Worm (Caenorhabditis elegans) whole organism, L4 larva: Measurements from ENCODE around the gene aex-2.

Experiments used
- D1046.2 ChIP-seq: fragments of 200-800 bp; sonication (Bioruptor generic); IDR thresholded peaks from 2 replicates; pipeline ENCODE4 v1.3.6; 2022; ENCODE audit warnings: missing genetic modification characterization, missing compliant biosample characterization
- F10B5.3 ChIP-seq: sonication (generic microtip); optimal IDR thresholded peaks from 2 replicates; lab custom pipeline; 2016; ENCODE audit warnings: mild to moderate bottlenecking, missing genetic modification characterization, missing compliant biosample characterization
- F26F4.8 ChIP-seq: fragments of 200-800 bp; sonication (Bioruptor generic); conservative IDR thresholded peaks from 2 replicates; pipeline ENCODE4 v1.3.6; 2022; ENCODE audit warnings: missing genetic modification characterization, missing compliant biosample characterization
- R02D3.7 ChIP-seq: fragments of 150-350 bp; sonication (generic microtip); optimal IDR thresholded peaks from 3 replicates; lab custom pipeline; 2014; ENCODE audit warnings: missing biosample characterization, missing genetic modification characterization
- Y5F2A.4 ChIP-seq: fragments of 200-800 bp; sonication (Bioruptor generic); optimal IDR thresholded peaks from 2 replicates; lab custom pipeline; 2018; ENCODE audit warnings: mild to moderate bottlenecking, missing genetic modification characterization, missing compliant biosample characterization
- Y75B8A.6 ChIP-seq: fragments of 200-800 bp; sonication (Bioruptor generic); IDR thresholded peaks from 2 replicates; pipeline ENCODE4 v1.3.6; 2022; ENCODE audit warnings: missing genetic modification reagents, missing genetic modification characterization, missing compliant biosample characterization
- ZK337.2 ChIP-seq: fragments of 200-800 bp; sonication (Bioruptor generic); IDR thresholded peaks from 2 replicates; pipeline ENCODE4 v1.3.6; 2022; ENCODE audit warnings: missing genetic modification reagents, missing genetic modification characterization, missing compliant biosample characterization
- ZK546.5 ChIP-seq, 2 experiments: sonication (generic microtip); optimal IDR thresholded peaks; 2 replicates each; lab custom pipeline; 2017; ENCODE audit warnings: missing biosample characterization in 2 of 2, missing genetic modification characterization in 2 of 2
- aha-1 ChIP-seq: fragments of 150-350 bp; peaks from one replicate; lab custom pipeline; 2014; ENCODE audit warnings: missing biosample characterization, missing genetic modification characterization
- ceh-20 ChIP-seq: fragments of 200-800 bp; sonication (Bioruptor generic); IDR thresholded peaks from 2 replicates; pipeline ENCODE4 v1.3.6; 2022; ENCODE audit warnings: missing genetic modification reagents, missing genetic modification characterization, missing compliant biosample characterization
- ceh-32 ChIP-seq: sonication (generic microtip); optimal IDR thresholded peaks from 2 replicates; lab custom pipeline; 2016; ENCODE audit warnings: mild to moderate bottlenecking, missing genetic modification characterization, missing compliant biosample characterization; ENCODE audit not compliant: poor library complexity
- ctbp-1 ChIP-seq: fragments of 200-800 bp; sonication (Bioruptor generic); IDR thresholded peaks from 2 replicates; pipeline ENCODE4 v1.3.6; 2022; ENCODE audit warnings: missing genetic modification reagents, missing genetic modification characterization, missing compliant biosample characterization
- daf-16 ChIP-seq, 3 experiments: sonication (generic microtip); optimal IDR thresholded peaks; 2 replicates each; lab custom pipeline; 2016 to 2017; ENCODE audit warnings: missing genetic modification characterization in 3 of 3, missing genetic modification reagents in 3 of 3, mild to moderate bottlenecking in 2 of 3, missing compliant biosample characterization in 2 of 3, missing biosample characterization in 1 of 3, moderate library complexity in 1 of 3
- dmd-6 ChIP-seq: fragments of 200-800 bp; sonication (Bioruptor generic); IDR thresholded peaks from 2 replicates; pipeline ENCODE4 v1.3.6; 2022; ENCODE audit warnings: missing genetic modification reagents, missing genetic modification characterization, missing compliant biosample characterization
- dpl-1 ChIP-seq: fragments of 150-350 bp; optimal IDR thresholded peaks from 2 replicates; lab custom pipeline; 2014; ENCODE audit warnings: missing biosample characterization, missing genetic modification reagents, missing genetic modification characterization
- dve-1 ChIP-seq: sonication (generic microtip); optimal IDR thresholded peaks from 2 replicates; lab custom pipeline; 2017; ENCODE audit warnings: antibody characterized with exemption, mild to moderate bottlenecking, missing genetic modification characterization, missing compliant biosample characterization; ENCODE audit not compliant: insufficient read depth
- hlh-11 ChIP-seq: fragments of 200-800 bp; sonication (Bioruptor generic); optimal IDR thresholded peaks from 2 replicates; lab custom pipeline; 2018; ENCODE audit warnings: mild to moderate bottlenecking, missing genetic modification characterization, missing compliant biosample characterization
- hlh-30 ChIP-seq: sonication (generic microtip); optimal IDR thresholded peaks from 2 replicates; lab custom pipeline; 2017; ENCODE audit warnings: antibody characterized with exemption, mild to moderate bottlenecking, missing genetic modification characterization, missing compliant biosample characterization; ENCODE audit not compliant: insufficient read depth
- lin-39 ChIP-seq: fragments of 150-350 bp; optimal IDR thresholded peaks from 2 replicates; lab custom pipeline; 2014; ENCODE audit warnings: missing biosample characterization, missing genetic modification reagents, missing genetic modification characterization
- nhr-10 ChIP-seq: fragments of 150-350 bp; optimal IDR thresholded peaks from 2 replicates; lab custom pipeline; 2014; ENCODE audit warnings: missing biosample characterization, missing genetic modification characterization
- nhr-102 ChIP-seq: sonication (generic microtip); optimal IDR thresholded peaks from 2 replicates; lab custom pipeline; 2016; ENCODE audit warnings: mild to moderate bottlenecking, missing genetic modification characterization, moderate library complexity, missing compliant biosample characterization
- nhr-28 ChIP-seq: fragments of 150-350 bp; optimal IDR thresholded peaks from 2 replicates; lab custom pipeline; 2014; ENCODE audit warnings: missing biosample characterization, missing genetic modification characterization
- nhr-77 ChIP-seq: fragments of 150-350 bp; optimal IDR thresholded peaks from 2 replicates; lab custom pipeline; 2014; ENCODE audit warnings: missing biosample characterization, missing genetic modification characterization
- pha-4 ChIP-seq, 2 experiments: fragments of 150-350 bp in 1 of 2; fragments of 200-800 bp in 1 of 2; sonication (Bioruptor generic) in 1 of 2; IDR thresholded peaks in 1 of 2; optimal IDR thresholded peaks in 1 of 2; 2 replicates each; pipeline versions ENCODE4 v1.3.6 to Lab custom; 2014 to 2022; ENCODE audit warnings: missing genetic modification characterization in 2 of 2, missing genetic modification reagents in 2 of 2, missing biosample characterization in 1 of 2, missing compliant biosample characterization in 1 of 2
- php-3 ChIP-seq: fragments of 200-800 bp; sonication (Bioruptor generic); IDR thresholded peaks from 2 replicates; pipeline ENCODE4 v1.3.6; 2022; ENCODE audit warnings: missing genetic modification reagents, missing genetic modification characterization, missing compliant biosample characterization
- pqm-1 ChIP-seq: sonication (generic microtip); optimal IDR thresholded peaks from 2 replicates; lab custom pipeline; 2017; ENCODE audit warnings: missing biosample characterization, missing genetic modification characterization
- rbr-2 ChIP-seq: sonication (generic microtip); optimal IDR thresholded peaks from 2 replicates; lab custom pipeline; 2016; ENCODE audit warnings: missing genotype, missing genetic modification characterization, missing compliant biosample characterization
- snpc-4 ChIP-seq: fragments of 150-350 bp; optimal IDR thresholded peaks from 2 replicates; lab custom pipeline; 2014; ENCODE audit warnings: missing biosample characterization, missing genetic modification characterization
- tag-97 ChIP-seq: fragments of 200-800 bp; sonication (Bioruptor generic); IDR thresholded peaks from 2 replicates; pipeline ENCODE4 v1.3.6; 2022; ENCODE audit warnings: missing genetic modification characterization, missing compliant biosample characterization
- tra-1 ChIP-seq: fragments of 200-800 bp; sonication (Bioruptor generic); IDR thresholded peaks from 2 replicates; pipeline ENCODE4 v1.3.6; 2022; ENCODE audit warnings: missing genetic modification reagents, missing genetic modification characterization, missing compliant biosample characterization
- unc-130 ChIP-seq: sonication (generic microtip); optimal IDR thresholded peaks from 2 replicates; lab custom pipeline; 2016; ENCODE audit warnings: missing genetic modification reagents, missing genetic modification characterization, missing compliant biosample characterization
- unc-62 ChIP-seq, 3 experiments: fragments of 150-350 bp in 1 of 3; sonication (generic microtip); optimal IDR thresholded peaks in 2 of 3; peaks in 1 of 3; 1 replicate in 1 of 3; 2 replicates in 2 of 3; lab custom pipeline; 2014 to 2017; ENCODE audit warnings: missing biosample characterization in 3 of 3, missing genetic modification characterization in 3 of 3, missing genetic modification reagents in 3 of 3, missing genotype in 1 of 3
- zfp-2 ChIP-seq: sonication (generic microtip); optimal IDR thresholded peaks from 2 replicates; lab custom pipeline; 2016; ENCODE audit warnings: mild to moderate bottlenecking, missing genetic modification characterization, missing compliant biosample characterization
- zip-11 ChIP-seq: fragments of 200-800 bp; sonication (Bioruptor generic); IDR thresholded peaks from 2 replicates; pipeline ENCODE4 v1.3.6; 2022; ENCODE audit warnings: missing genetic modification characterization, missing compliant biosample characterization

Gene aex-2

ce11 chrX:9687264-9687663 lies 34.3 kb upstream of the aex-2 start (continued):
- TF ChIP-seq rbr-2 = no peak
- TF ChIP-seq tra-1 (GFP tag; lab: Robert Waterston, UW) = no peak
- no peak for TF ChIP-seq F10B5.3 (tag; lab: Kevin White, UChicago)
- no peak for TF ChIP-seq D1046.2 (GFP tag; lab: Robert Waterston, UW)
- TF ChIP-seq, all 104 proteins: peak for 5

- TF ChIP-seq nhr-28 = peak; percentile 49
- TF ChIP-seq ceh-20 (GFP tag; lab: Robert Waterston, UW) = no peak
- TF ChIP-seq ceh-32 (tag; lab: Kevin White, UChicago) = no peak
- no peak for TF ChIP-seq daf-16 (GFP tag; optimal IDR thresholded peaks at IDR 0.05; lab: Kevin White, UChicago)
- peak; percentile 65 for TF ChIP-seq daf-16 (tag; optimal IDR thresholded peaks at IDR 0.05; lab: Kevin White, UChicago)
- no peak for TF ChIP-seq zip-11 (GFP tag; lab: Robert Waterston, UW)
- peak; percentile 92 for TF ChIP-seq pqm-1
- TF ChIP-seq ZK337.2 (GFP tag; lab: Robert Waterston, UW) = no peak
- peak; percentile 79; the same call in 1 of the 2 replicates for TF ChIP-seq php-3 (GFP tag; lab: Robert Waterston, UW)
- TF ChIP-seq nhr-102 (tag; lab: Kevin White, UChicago) = no peak
- TF ChIP-seq F26F4.8 = no peak
- no peak for TF ChIP-seq tra-1 (GFP tag; lab: Robert Waterston, UW)
- peak; percentile 48 for TF ChIP-seq hlh-30
- no peak for TF ChIP-seq snpc-4 (tag; lab: Kevin White, UChicago)
- peak in 1 of 2 experiments; percentile 73 for TF ChIP-seq unc-62 (GFP tag; optimal IDR thresholded peaks at IDR 0.05 in 1 of 2; lab: Kevin White, UChicago)
- no peak for TF ChIP-seq unc-62 (tag; optimal IDR thresholded peaks at IDR 0.05; lab: Kevin White, UChicago)
- TF ChIP-seq aha-1 (tag; lab: Kevin White, UChicago) = peak; percentile 11
- TF ChIP-seq dpl-1 (GFP tag; lab: Kevin White, UChicago) = no peak
- TF ChIP-seq dmd-6 (GFP tag; lab: Robert Waterston, UW) = peak; percentile 74
- TF ChIP-seq ZK546.5 (tag; optimal IDR thresholded peaks at IDR 0.05; lab: Kevin White, UChicago) = no peak
- no peak for TF ChIP-seq ctbp-1 (GFP tag; lab: Robert Waterston, UW)
- TF ChIP-seq lin-39 (tag; lab: Kevin White, UChicago) = no peak
- TF ChIP-seq dve-1 (tag; lab: Kevin White, UChicago) = peak; percentile 41
- TF ChIP-seq unc-130 (GFP tag; lab: Kevin White, UChicago) = no peak
Measured at ce11 chrX:9680119-9680682, 27.3 kb upstream of the aex-2 start, which contains the start of gene ifp-1. TSS of gene ifp-1 (minus strand) at chrX:9680169.

ce11 chrX:9679427-9679826 lies 26.5 kb upstream of the aex-2 start:
- TF ChIP-seq nhr-10 (tag; lab: Kevin White, UChicago) (peak; percentile 23), zip-11 (GFP tag; lab: Robert Waterston, UW) (no peak), Y5F2A.4 (GFP tag; lab: Kevin White, UChicago) (no peak), dve-1 (tag; lab: Kevin White, UChicago) (peak; percentile 51), dmd-6 (GFP tag; lab: Robert Waterston, UW) (0 out of 2 replicates have a peak, but pooled peaks have one; percentile 15), pha-4 (GFP tag; IDR thresholded peaks at IDR 0.05; lab: Robert Waterston, UW) (no peak), pha-4 (tag; optimal IDR thresholded peaks at IDR 0.05; lab: Kevin White, UChicago) (no peak), pqm-1 (peak; percentile 75), nhr-28 (peak; percentile 90), hlh-11 (tag; lab: Kevin White, UChicago) (peak; percentile 45), nhr-77 (peak; percentile 1), php-3 (GFP tag; lab: Robert Waterston, UW) (peak; percentile 77; the same call in 1 of the 2 replicates), daf-16 (GFP tag; optimal IDR thresholded peaks at IDR 0.05; lab: Kevin White, UChicago) (no peak), daf-16 (tag; optimal IDR thresholded peaks at IDR 0.05; lab: Kevin White, UChicago) (peak; percentile 85), snpc-4 (tag; lab: Kevin White, UChicago) (no peak)
- TF ChIP-seq, all 104 proteins: peak for 9

- TF ChIP-seq unc-62 (GFP tag; optimal IDR thresholded peaks at IDR 0.05 in 1 of 2; lab: Kevin White, UChicago) = peak in 1 of 2 experiments; percentile 91
- TF ChIP-seq unc-62 (tag; optimal IDR thresholded peaks at IDR 0.05; lab: Kevin White, UChicago) = no peak
- TF ChIP-seq zfp-2 (tag; lab: Kevin White, UChicago) = no peak
- 0 out of 2 replicates have a peak, but pooled peaks have one; percentile 54 for TF ChIP-seq tag-97
- no peak for TF ChIP-seq R02D3.7
- no peak for TF ChIP-seq Y75B8A.6 (GFP tag; lab: Robert Waterston, UW)
Measured at ce11 chrX:9677927-9678326, 25.0 kb upstream of the aex-2 start.
